Worm (Caenorhabditis elegans): ENCODE results near the gene W04E12.3.

- TF ChIP-seq flt-1 (GFP tag; IDR thresholded peaks at IDR 0.05), result no peak
- TF ChIP-seq tab-1 (GFP tag; IDR thresholded peaks at IDR 0.05), result no peak
Measured at ce11 chrV:19751124-19751523, 9.4 kb downstream of the W04E12.3 start, which contains the start of gene clec-49.
